Worm (Caenorhabditis elegans): ENCODE results near the gene arrd-11.

DNA sequence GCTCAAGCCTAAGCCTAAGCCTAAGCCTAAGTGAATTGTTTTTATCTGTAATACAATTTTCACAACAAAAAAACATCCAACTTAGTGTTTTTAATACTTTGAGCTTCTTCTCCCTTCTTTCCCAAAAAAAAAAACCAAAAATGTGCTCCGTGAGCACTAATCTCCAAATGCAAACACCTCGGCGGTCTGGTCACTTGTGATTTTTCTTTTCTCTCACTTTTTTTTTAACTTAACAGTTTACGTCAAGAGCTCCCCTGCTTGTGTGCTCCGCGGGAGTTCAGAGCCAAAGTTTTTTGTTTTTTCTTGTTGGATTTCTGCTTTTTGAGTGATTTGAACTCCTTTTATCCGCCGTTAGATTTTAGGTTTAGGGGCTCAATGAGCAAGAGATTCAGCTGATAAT, 43.1 kb downstream of the arrd-11 start:
- TF ChIP-seq zag-1 (tag; optimal IDR thresholded peaks at IDR 0.05), result no peak
- no peak for TF ChIP-seq blmp-1 (tag; optimal IDR thresholded peaks at IDR 0.05; ENCODE audit: insufficient read depth)
- no peak for TF ChIP-seq alr-1 (tag; optimal IDR thresholded peaks at IDR 0.05)
- TF ChIP-seq nhr-11 (tag; optimal IDR thresholded peaks at IDR 0.05), result no peak
- no peak for TF ChIP-seq unc-62 (GFP tag; optimal IDR thresholded peaks at IDR 0.05)
- no peak for TF ChIP-seq C34F6.9 (tag; optimal IDR thresholded peaks at IDR 0.05)
- TF ChIP-seq egl-27 (tag; optimal IDR thresholded peaks at IDR 0.05), result no peak
- TF ChIP-seq snpc-4 (tag; optimal IDR thresholded peaks at IDR 0.05), result no peak
- TF ChIP-seq nhr-25 (tag; optimal IDR thresholded peaks at IDR 0.05), result no peak
- no peak for TF ChIP-seq nhr-237 (tag; optimal IDR thresholded peaks at IDR 0.05)
- no peak for TF ChIP-seq mab-5 (tag; optimal IDR thresholded peaks at IDR 0.05)
- no peak for TF ChIP-seq peb-1 (tag; optimal IDR thresholded peaks at IDR 0.05)
- TF ChIP-seq ceh-82 (tag; optimal IDR thresholded peaks at IDR 0.05), result no peak

Data from whole organism, L2 larva.